Worm (Caenorhabditis elegans): ENCODE data around the gene kel-3.

ce11 chrIII:13455816-13456215, 8.8 kb upstream of the kel-3 start:
- TF ChIP-seq lsy-2 (tag; optimal IDR thresholded peaks at IDR 0.05), result peak in 1 of 2 experiments; percentile 61
- TF ChIP-seq D1046.2 (GFP tag; IDR thresholded peaks at IDR 0.05), result no peak
- no peak for TF ChIP-seq daf-16 (GFP tag; optimal IDR thresholded peaks at IDR 0.05)
- peak; percentile 51 for TF ChIP-seq daf-16 (tag; optimal IDR thresholded peaks at IDR 0.05)
- TF ChIP-seq unc-62 (GFP tag; optimal IDR thresholded peaks at IDR 0.05 in 1 of 2), result no peak
- TF ChIP-seq unc-62 (tag; optimal IDR thresholded peaks at IDR 0.05), result no peak
- no peak for TF ChIP-seq pha-4 (GFP tag; IDR thresholded peaks at IDR 0.05)
- TF ChIP-seq pha-4 (tag; optimal IDR thresholded peaks at IDR 0.05), result no peak
- no peak for TF ChIP-seq ceh-20 (GFP tag; IDR thresholded peaks at IDR 0.05)
- TF ChIP-seq fos-1 (tag; optimal IDR thresholded peaks at IDR 0.05), result no peak
- TF ChIP-seq nhr-76 (tag; optimal IDR thresholded peaks at IDR 0.05), result no peak
- TF ChIP-seq nhr-11 (tag; optimal IDR thresholded peaks at IDR 0.05), result peak; percentile 12
- TF ChIP-seq aly-2 (tag; optimal IDR thresholded peaks at IDR 0.05), result no peak

Data from whole organism, L4 larva.